Fruit fly (Drosophila melanogaster): ENCODE data around the gene CG8353.

Gene CG8353

dm6 chr2L:8211070-8211469, 2.8 kb upstream of the CG8353 start, which contains the start of gene Ssb-c31a (continued):
- TF ChIP-seq CG32532 (GFP tag; IDR thresholded peaks at IDR 0.05) (0 out of 2 replicates have a peak, but pooled peaks have one; percentile 17), CG17829 (tag; optimal IDR thresholded peaks at IDR 0.05) (peak; percentile 56), CG2712 (tag; optimal IDR thresholded peaks at IDR 0.05) (peak; percentile 60), CG18262 (tag; optimal IDR thresholded peaks at IDR 0.05) (peak; percentile 58), CrebB (tag; optimal IDR thresholded peaks at IDR 0.05) (peak; percentile 27), D (optimal IDR thresholded peaks at IDR 0.05) (no peak), D (GFP tag; optimal IDR thresholded peaks at IDR 0.05) (no peak), CG1602 (GFP tag; optimal IDR thresholded peaks at IDR 0.05) (peak; percentile 35), ind (GFP tag; optimal IDR thresholded peaks at IDR 0.05) (peak; percentile 58), Med (GFP tag) (peak; percentile 89), slbo (GFP tag; IDR thresholded peaks at IDR 0.05) (peak; percentile 66; the same call in 1 of the 2 replicates), HLH54F (GFP tag; optimal IDR thresholded peaks at IDR 0.05) (peak; percentile 53), slou (GFP tag; optimal IDR thresholded peaks at IDR 0.05) (no peak), cas (GFP tag; IDR thresholded peaks at IDR 0.05) (no peak), CG15696 (tag; optimal IDR thresholded peaks at IDR 0.05) (peak; percentile 27), CG17912 (GFP tag; optimal IDR thresholded peaks at IDR 0.05) (no peak), MBD-R2 (GFP tag; IDR thresholded peaks at IDR 0.05) (peak; percentile 90; the same call in 1 of the 2 replicates), Sin3A (optimal IDR thresholded peaks at IDR 0.05) (peak; percentile 76), hkb (optimal IDR thresholded peaks at IDR 0.05) (no peak), hkb (GFP tag; IDR thresholded peaks at IDR 0.05) (0 out of 2 replicates have a peak, but pooled peaks have one; percentile 34), CG12236 (GFP tag; optimal IDR thresholded peaks at IDR 0.05) (no peak), CG12299 (tag; optimal IDR thresholded peaks at IDR 0.05) (peak; percentile 60), dmrt11E (tag; optimal IDR thresholded peaks at IDR 0.05) (peak; percentile 42), CG3726 (GFP tag; IDR thresholded peaks at IDR 0.05) (no peak), Xbp1 (GFP tag; optimal IDR thresholded peaks at IDR 0.05) (peak; percentile 69), CkIIα-i1 (GFP tag; IDR thresholded peaks at IDR 0.05) (no peak), CG17385 (GFP tag; optimal IDR thresholded peaks at IDR 0.05) (peak; percentile 66), CHES-1-like (GFP tag; optimal IDR thresholded peaks at IDR 0.05) (peak; percentile 39), hbn (GFP tag; IDR thresholded peaks at IDR 0.05; ENCODE audit: partially characterized antibody) (peak; percentile 74), CG9727 (GFP tag; optimal IDR thresholded peaks at IDR 0.05) (peak; percentile 45), CG7357 (GFP tag; IDR thresholded peaks at IDR 0.05) (no peak), tll (GFP tag; optimal IDR thresholded peaks at IDR 0.05) (peak in 1 of 2 experiments; percentile 21), unc-4 (GFP tag; IDR thresholded peaks at IDR 0.05; ENCODE audit: partially characterized antibody) (peak; percentile 80), tgo (GFP tag; IDR thresholded peaks at IDR 0.05) (peak; percentile 47; the same call in 1 of the 3 replicates), Dip3 (GFP tag; optimal IDR thresholded peaks at IDR 0.05) (peak; percentile 44), CG3281 (GFP tag; optimal IDR thresholded peaks at IDR 0.05) (peak; percentile 48), CG12155 (GFP tag; optimal IDR thresholded peaks at IDR 0.05) (peak; percentile 56), Blimp-1 (GFP tag; optimal IDR thresholded peaks at IDR 0.05) (peak; percentile 30), pan (optimal IDR thresholded peaks at IDR 0.05) (no peak), pan (GFP tag; optimal IDR thresholded peaks at IDR 0.05 in 1 of 2, IDR thresholded peaks at IDR 0.05 in 1 of 2) (no peak), CG7271 (tag; optimal IDR thresholded peaks at IDR 0.05) (peak; percentile 11), zfh2 (GFP tag; optimal IDR thresholded peaks at IDR 0.05) (peak; percentile 68), Hr39 (optimal IDR thresholded peaks at IDR 0.05) (no peak), odd (GFP tag; optimal IDR thresholded peaks at IDR 0.05) (peak; percentile 14), al (GFP tag; IDR thresholded peaks at IDR 0.05) (peak; percentile 42; the same call in 1 of the 2 replicates), CG15073 (GFP tag; optimal IDR thresholded peaks at IDR 0.05) (no peak), insv (GFP tag; optimal IDR thresholded peaks at IDR 0.05) (peak in 1 of 2 experiments; percentile 34), CG33213 (GFP tag; optimal IDR thresholded peaks at IDR 0.05) (peak; percentile 10), CG4820 (GFP tag; optimal IDR thresholded peaks at IDR 0.05) (peak; percentile 15), Hr51 (GFP tag; optimal IDR thresholded peaks at IDR 0.05) (peak; percentile 31 to 48), phol (tag; optimal IDR thresholded peaks at IDR 0.05) (peak; percentile 73), Opbp (GFP tag; IDR thresholded peaks at IDR 0.05; ENCODE audit: partially characterized antibody) (peak; percentile 40; the same call in 1 of the 3 replicates)

All from whole organism, embryonic.